Worm (Caenorhabditis elegans) whole organism, L4 larva: ENCODE data around the gene F58G1.2.

Source experiments
- D1046.2 ChIP-seq: fragments of 200-800 bp; sonication (Bioruptor generic); IDR thresholded peaks from 2 replicates; pipeline ENCODE4 v1.3.6; 2022; ENCODE audit warnings: missing genetic modification characterization, missing compliant biosample characterization
- R02D3.7 ChIP-seq: fragments of 150-350 bp; sonication (generic microtip); optimal IDR thresholded peaks from 3 replicates; lab custom pipeline; 2014; ENCODE audit warnings: missing biosample characterization, missing genetic modification characterization
- Y48G9A.11 ChIP-seq: fragments of 200-800 bp; sonication (Bioruptor generic); IDR thresholded peaks from 2 replicates; pipeline ENCODE4 v1.3.6; 2022; ENCODE audit warnings: missing genetic modification reagents, missing genetic modification characterization, missing compliant biosample characterization
- ZK337.2 ChIP-seq: fragments of 200-800 bp; sonication (Bioruptor generic); IDR thresholded peaks from 2 replicates; pipeline ENCODE4 v1.3.6; 2022; ENCODE audit warnings: missing genetic modification reagents, missing genetic modification characterization, missing compliant biosample characterization
- aha-1 ChIP-seq: fragments of 150-350 bp; peaks from one replicate; lab custom pipeline; 2014; ENCODE audit warnings: missing biosample characterization, missing genetic modification characterization
- aly-2 ChIP-seq: sonication (generic microtip); optimal IDR thresholded peaks from 2 replicates; lab custom pipeline; 2018; ENCODE audit warnings: missing biosample characterization, missing genetic modification characterization
- ama-1 ChIP-seq: fragments of 150-350 bp; optimal IDR thresholded peaks from 2 replicates; lab custom pipeline; 2014; ENCODE audit warnings: inconsistent platforms, mixed read lengths
- arid-1 ChIP-seq: fragments of 200-800 bp; sonication (Bioruptor generic); conservative IDR thresholded peaks from 2 replicates; pipeline ENCODE4 v1.3.6; 2022; ENCODE audit warnings: missing genetic modification reagents, missing genetic modification characterization, missing compliant biosample characterization
- ceh-28 ChIP-seq: fragments of 150-350 bp; optimal IDR thresholded peaks from 2 replicates; lab custom pipeline; 2014; ENCODE audit warnings: missing biosample characterization, missing genetic modification reagents, missing genetic modification characterization
- ceh-32 ChIP-seq: sonication (generic microtip); optimal IDR thresholded peaks from 2 replicates; lab custom pipeline; 2016; ENCODE audit warnings: mild to moderate bottlenecking, missing genetic modification characterization, missing compliant biosample characterization; ENCODE audit not compliant: poor library complexity
- ceh-44 ChIP-seq: fragments of 200-800 bp; sonication (Bioruptor generic); IDR thresholded peaks from 2 replicates; pipeline ENCODE4 v1.3.6; 2022; ENCODE audit warnings: missing genetic modification reagents, missing genetic modification characterization, missing compliant biosample characterization
- cey-2 ChIP-seq: sonication (generic microtip); optimal IDR thresholded peaks from 3 replicates; lab custom pipeline; 2017; ENCODE audit warnings: missing genetic modification characterization, mild to moderate bottlenecking, missing compliant biosample characterization, antibody characterized with exemption, borderline replicate concordance; ENCODE audit not compliant: insufficient read depth
- daf-12 ChIP-seq: fragments of 150-350 bp; optimal IDR thresholded peaks from 2 replicates; lab custom pipeline; 2014; ENCODE audit warnings: missing biosample characterization, missing genetic modification reagents, missing genetic modification characterization
- dmd-6 ChIP-seq: fragments of 200-800 bp; sonication (Bioruptor generic); IDR thresholded peaks from 2 replicates; pipeline ENCODE4 v1.3.6; 2022; ENCODE audit warnings: missing genetic modification reagents, missing genetic modification characterization, missing compliant biosample characterization
- dmd-9 ChIP-seq: fragments of 200-800 bp; sonication (Bioruptor generic); IDR thresholded peaks from 2 replicates; pipeline ENCODE4 v1.3.6; 2022; ENCODE audit warnings: missing genetic modification reagents, missing genetic modification characterization, missing compliant biosample characterization
- dpl-1 ChIP-seq: fragments of 150-350 bp; optimal IDR thresholded peaks from 2 replicates; lab custom pipeline; 2014; ENCODE audit warnings: missing biosample characterization, missing genetic modification reagents, missing genetic modification characterization
- duxl-1 ChIP-seq: sonication (generic microtip); optimal IDR thresholded peaks from 2 replicates; lab custom pipeline; 2016; ENCODE audit warnings: mild to moderate bottlenecking, missing genetic modification characterization, moderate library complexity, missing compliant biosample characterization; ENCODE audit not compliant: poor library complexity
- dve-1 ChIP-seq: sonication (generic microtip); optimal IDR thresholded peaks from 2 replicates; lab custom pipeline; 2017; ENCODE audit warnings: antibody characterized with exemption, mild to moderate bottlenecking, missing genetic modification characterization, missing compliant biosample characterization; ENCODE audit not compliant: insufficient read depth
- egl-27 ChIP-seq: sonication (generic microtip); optimal IDR thresholded peaks from 3 replicates; lab custom pipeline; 2017; ENCODE audit warnings: missing biosample characterization, missing genetic modification reagents, missing genetic modification characterization
- egl-43 ChIP-seq: fragments of 200-800 bp; sonication (Bioruptor generic); IDR thresholded peaks from 2 replicates; pipeline ENCODE4 v1.3.6; 2022; ENCODE audit warnings: missing genetic modification reagents, missing genetic modification characterization, missing compliant biosample characterization
- fos-1 ChIP-seq: fragments of 150-350 bp; optimal IDR thresholded peaks from 2 replicates; lab custom pipeline; 2014; ENCODE audit warnings: missing biosample characterization, missing genetic modification characterization
- gei-8 ChIP-seq: fragments of 200-800 bp; sonication (Bioruptor generic); optimal IDR thresholded peaks from 2 replicates; lab custom pipeline; 2018; ENCODE audit warnings: mild to moderate bottlenecking, missing genetic modification characterization, missing compliant biosample characterization
- hif-1 ChIP-seq, 2 experiments: sonication (generic microtip); optimal IDR thresholded peaks; 2 replicates each; lab custom pipeline; 2016 to 2017; ENCODE audit warnings: missing compliant biosample characterization in 2 of 2, missing genetic modification characterization in 2 of 2, missing genetic modification reagents in 2 of 2, missing genotype in 2 of 2, mild to moderate bottlenecking in 1 of 2
- lin-29 ChIP-seq: fragments of 200-800 bp; sonication (Bioruptor generic); IDR thresholded peaks from 2 replicates; pipeline ENCODE4 v1.3.6; 2022; ENCODE audit warnings: missing genetic modification reagents, missing genetic modification characterization, missing compliant biosample characterization
- lin-38 ChIP-seq: fragments of 200-800 bp; sonication (Bioruptor generic); IDR thresholded peaks from 2 replicates; pipeline ENCODE4 v1.3.6; 2022; ENCODE audit warnings: missing genetic modification reagents, missing genetic modification characterization, missing compliant biosample characterization
- lsy-2 ChIP-seq, 2 experiments: fragments of 150-350 bp in 1 of 2; sonication (generic microtip) in 1 of 2; optimal IDR thresholded peaks; 2 replicates each; lab custom pipeline; 2014 to 2017; ENCODE audit warnings: missing biosample characterization in 2 of 2, missing genetic modification characterization in 2 of 2
- madf-9 ChIP-seq: fragments of 200-800 bp; sonication (Bioruptor generic); conservative IDR thresholded peaks from 2 replicates; pipeline ENCODE4 v1.3.6; 2022; ENCODE audit warnings: missing genetic modification reagents, missing genetic modification characterization, missing compliant biosample characterization
- mdl-1 ChIP-seq, 2 experiments: fragments of 150-350 bp in 1 of 2; sonication (generic microtip) in 1 of 2; optimal IDR thresholded peaks; 2 replicates each; lab custom pipeline; 2014 to 2017; ENCODE audit warnings: missing biosample characterization in 2 of 2, missing genetic modification characterization in 2 of 2
- mes-2 ChIP-seq: sonication (generic microtip); optimal IDR thresholded peaks from 2 replicates; lab custom pipeline; 2016; ENCODE audit warnings: missing genotype, mild to moderate bottlenecking, missing genetic modification characterization, missing compliant biosample characterization; ENCODE audit not compliant: poor library complexity, severe bottlenecking
- nhr-111 ChIP-seq: fragments of 200-800 bp; sonication (Bioruptor generic); optimal IDR thresholded peaks from 2 replicates; lab custom pipeline; 2018; ENCODE audit warnings: mild to moderate bottlenecking, missing genetic modification characterization, missing compliant biosample characterization
- pqm-1 ChIP-seq: sonication (generic microtip); optimal IDR thresholded peaks from 2 replicates; lab custom pipeline; 2017; ENCODE audit warnings: missing biosample characterization, missing genetic modification characterization
- rbr-2 ChIP-seq: sonication (generic microtip); optimal IDR thresholded peaks from 2 replicates; lab custom pipeline; 2016; ENCODE audit warnings: missing genotype, missing genetic modification characterization, missing compliant biosample characterization
- tag-97 ChIP-seq: fragments of 200-800 bp; sonication (Bioruptor generic); IDR thresholded peaks from 2 replicates; pipeline ENCODE4 v1.3.6; 2022; ENCODE audit warnings: missing genetic modification characterization, missing compliant biosample characterization
- tra-1 ChIP-seq: fragments of 200-800 bp; sonication (Bioruptor generic); IDR thresholded peaks from 2 replicates; pipeline ENCODE4 v1.3.6; 2022; ENCODE audit warnings: missing genetic modification reagents, missing genetic modification characterization, missing compliant biosample characterization
- unc-130 ChIP-seq: sonication (generic microtip); optimal IDR thresholded peaks from 2 replicates; lab custom pipeline; 2016; ENCODE audit warnings: missing genetic modification reagents, missing genetic modification characterization, missing compliant biosample characterization
- unc-62 ChIP-seq, 3 experiments: fragments of 150-350 bp in 1 of 3; sonication (generic microtip); optimal IDR thresholded peaks in 2 of 3; peaks in 1 of 3; 1 replicate in 1 of 3; 2 replicates in 2 of 3; lab custom pipeline; 2014 to 2017; ENCODE audit warnings: missing biosample characterization in 3 of 3, missing genetic modification characterization in 3 of 3, missing genetic modification reagents in 3 of 3, missing genotype in 1 of 3
- zfp-3 ChIP-seq: fragments of 200-800 bp; sonication (Bioruptor generic); conservative IDR thresholded peaks from 2 replicates; pipeline ENCODE4 v1.3.6; 2022; ENCODE audit warnings: missing genetic modification reagents, missing genetic modification characterization, missing compliant biosample characterization
- zip-11 ChIP-seq: fragments of 200-800 bp; sonication (Bioruptor generic); IDR thresholded peaks from 2 replicates; pipeline ENCODE4 v1.3.6; 2022; ENCODE audit warnings: missing genetic modification characterization, missing compliant biosample characterization

Gene F58G1.2

ce11 chrII:12930138-12930537 is 11.3 kb upstream of the F58G1.2 start:
- TF ChIP-seq unc-62 (GFP tag; optimal IDR thresholded peaks at IDR 0.05 in 1 of 2; lab: Kevin White, UChicago) (peak in 1 of 2 experiments; percentile 87), unc-62 (tag; optimal IDR thresholded peaks at IDR 0.05; lab: Kevin White, UChicago) (no peak), tra-1 (GFP tag; lab: Robert Waterston, UW) (no peak), pqm-1 (tag; lab: Kevin White, UChicago) (peak; percentile 44)

- TF ChIP-seq tag-97 (GFP tag; lab: Robert Waterston, UW) (no peak), dmd-6 (GFP tag; lab: Robert Waterston, UW) (no peak), hif-1 (tag; optimal IDR thresholded peaks at IDR 0.05; lab: Kevin White, UChicago) (no peak), fos-1 (tag; lab: Kevin White, UChicago) (no peak), ama-1 (lab: Kevin White, UChicago) (no peak), cey-2 (tag; lab: Kevin White, UChicago) (no peak), lin-29 (no peak), D1046.2 (no peak), mdl-1 (tag; optimal IDR thresholded peaks at IDR 0.05; lab: Kevin White, UChicago) (no peak), gei-8 (GFP tag; lab: Kevin White, UChicago) (no peak), lin-38 (GFP tag; lab: Robert Waterston, UW) (no peak), R02D3.7 (tag; lab: Kevin White, UChicago) (no peak), daf-12 (no peak), lsy-2 (tag; optimal IDR thresholded peaks at IDR 0.05; lab: Kevin White, UChicago) (no peak), ceh-28 (tag; lab: Kevin White, UChicago) (no peak)
Observed at ce11 chrII:12928241-12928640, 9.4 kb upstream of the F58G1.2 start, which contains the start of gene F58G1.3. Gene F58G1.3 (minus strand): TSS chrII:12928341.

- TF ChIP-seq madf-9 (GFP tag; lab: Robert Waterston, UW) (no peak), zip-11 (GFP tag; lab: Robert Waterston, UW) (no peak)
- TF ChIP-seq, all 104 proteins: peak for 0
Observed at ce11 chrII:12925551-12925950, 6.7 kb upstream of the F58G1.2 start, which contains the start of gene F58G1.8. Gene F58G1.8 (minus strand): TSS chrII:12925651.

- TF ChIP-seq nhr-111 (no peak), aly-2 (no peak), arid-1 (GFP tag; lab: Robert Waterston, UW) (peak; percentile 67; the same call in 1 of the 2 replicates), lin-38 (GFP tag; lab: Robert Waterston, UW) (peak; percentile 61), rbr-2 (no peak), Y48G9A.11 (GFP tag; lab: Robert Waterston, UW) (peak; percentile 86)
Observed at ce11 chrII:12923225-12923624, 4.4 kb upstream of the F58G1.2 start.

ce11 chrII:12921478-12921877 is 2.7 kb upstream of the F58G1.2 start:
- TF ChIP-seq unc-62 (GFP tag; optimal IDR thresholded peaks at IDR 0.05 in 1 of 2; lab: Kevin White, UChicago) (peak in 1 of 2 experiments; percentile 98), unc-62 (tag; optimal IDR thresholded peaks at IDR 0.05; lab: Kevin White, UChicago) (no peak), egl-43 (GFP tag; lab: Robert Waterston, UW) (no peak)

ce11 chrII:12914514-12915075 is 4.2 kb downstream of the F58G1.2 start, which contains the start of gene F35C5.12:
Gene F35C5.12 (minus strand): TSS chrII:12914564.
- peak; percentile 66 for TF ChIP-seq aha-1 (tag; lab: Kevin White, UChicago)
- no peak for TF ChIP-seq ceh-32 (tag; lab: Kevin White, UChicago)
- TF ChIP-seq egl-27: no peak
- TF ChIP-seq duxl-1 (tag; lab: Kevin White, UChicago): peak; percentile 10
- TF ChIP-seq lin-29: no peak
- TF ChIP-seq dve-1: peak; percentile 12
- TF ChIP-seq cey-2 (tag; lab: Kevin White, UChicago): no peak
- 0 out of 2 replicates have a peak, but pooled peaks have one; percentile 34 for TF ChIP-seq ceh-44 (GFP tag; lab: Robert Waterston, UW)
- TF ChIP-seq unc-130: peak; percentile 36
- peak; percentile 85 for TF ChIP-seq Y48G9A.11 (GFP tag; lab: Robert Waterston, UW)
- TF ChIP-seq ZK337.2 (GFP tag; lab: Robert Waterston, UW): peak; percentile 50; the same call in 1 of the 2 replicates
- peak; percentile 96 for TF ChIP-seq mes-2 (tag; lab: Kevin White, UChicago)
- no peak for TF ChIP-seq zfp-3 (GFP tag; lab: Robert Waterston, UW)
- peak in 1 of 2 experiments; percentile 57 for TF ChIP-seq hif-1 (tag; optimal IDR thresholded peaks at IDR 0.05; lab: Kevin White, UChicago)
- peak; percentile 93 for TF ChIP-seq dpl-1 (GFP tag; lab: Kevin White, UChicago)
- TF ChIP-seq dmd-9: 0 out of 2 replicates have a peak, but pooled peaks have one; percentile 44
- TF ChIP-seq, all 104 proteins: peak for 11
